Worm (Caenorhabditis elegans) whole organism, L3 larva: ENCODE results near the gene R10E8.3.
"Not testable (repeated sequence)": the region's sequence is repeated elsewhere in the genome, so short reads cannot be mapped to it uniquely, and the experiment has no call there.

Source experiments
- R02D3.7 ChIP-seq: fragments of 150-350 bp; optimal IDR thresholded peaks from 2 replicates; lab custom pipeline; 2014; ENCODE audit warnings: missing biosample characterization, missing genetic modification characterization
- ZK546.5 ChIP-seq: sonication (generic microtip); optimal IDR thresholded peaks from 2 replicates; lab custom pipeline; 2017; ENCODE audit warnings: missing biosample characterization, missing genetic modification characterization
- ceh-16 ChIP-seq: sonication (generic microtip); optimal IDR thresholded peaks from 2 replicates; lab custom pipeline; 2017; ENCODE audit warnings: missing biosample characterization, missing genetic modification characterization
- ceh-28 ChIP-seq: fragments of 150-350 bp; optimal IDR thresholded peaks from 2 replicates; lab custom pipeline; 2014; ENCODE audit warnings: missing biosample characterization, missing genetic modification reagents, missing genetic modification characterization
- ceh-9 ChIP-seq: sonication (generic microtip); optimal IDR thresholded peaks from 2 replicates; lab custom pipeline; 2018; ENCODE audit warnings: missing biosample characterization, missing genetic modification characterization
- egl-27 ChIP-seq: sonication (generic microtip); optimal IDR thresholded peaks from 4 replicates; lab custom pipeline; 2017; ENCODE audit warnings: missing biosample characterization, missing genetic modification reagents, missing genetic modification characterization
- egl-5 ChIP-seq: fragments of 150-350 bp; optimal IDR thresholded peaks from 2 replicates; lab custom pipeline; 2017; ENCODE audit warnings: missing biosample characterization, missing genetic modification reagents, missing genetic modification characterization, inconsistent platforms
- elt-1 ChIP-seq: fragments of 150-350 bp; optimal IDR thresholded peaks from 2 replicates; lab custom pipeline; 2014; ENCODE audit warnings: missing biosample characterization, missing genetic modification characterization
- elt-2 ChIP-seq: sonication (generic microtip); optimal IDR thresholded peaks from 2 replicates; lab custom pipeline; 2016; ENCODE audit warnings: missing genetic modification reagents, mild to moderate bottlenecking, missing genetic modification characterization, missing compliant biosample characterization
- elt-3 ChIP-seq, 3 experiments: fragments of 150-350 bp in 1 of 3; sonication (generic microtip) in 2 of 3; optimal IDR thresholded peaks; 2 replicates in 2 of 3; 4 replicates in 1 of 3; lab custom pipeline; 2014 to 2017; ENCODE audit warnings: missing biosample characterization in 3 of 3, missing genetic modification characterization in 3 of 3
- eor-1 ChIP-seq, 2 experiments: fragments of 150-350 bp; optimal IDR thresholded peaks; 2 replicates each; lab custom pipeline; 2014 to 2018; ENCODE audit warnings: missing biosample characterization in 2 of 2, missing genetic modification characterization in 2 of 2
- fkh-10 ChIP-seq: sonication (generic microtip); optimal IDR thresholded peaks from 2 replicates; lab custom pipeline; 2017; ENCODE audit warnings: missing biosample characterization, missing genetic modification reagents, missing genetic modification characterization
- fos-1 ChIP-seq: fragments of 150-350 bp; optimal IDR thresholded peaks from 2 replicates; lab custom pipeline; 2014; ENCODE audit warnings: missing biosample characterization, missing genetic modification characterization
- hmg-11 ChIP-seq: sonication (generic microtip); optimal IDR thresholded peaks from 2 replicates; lab custom pipeline; 2016; ENCODE audit warnings: missing genetic modification characterization, missing compliant biosample characterization
- jun-1 ChIP-seq: fragments of 150-350 bp; optimal IDR thresholded peaks from 2 replicates; lab custom pipeline; 2014; ENCODE audit warnings: missing biosample characterization, missing genetic modification reagents, missing genetic modification characterization
- lin-15B ChIP-seq: fragments of 150-350 bp; optimal IDR thresholded peaks from 2 replicates; lab custom pipeline; 2014; ENCODE audit warnings: missing biosample characterization, missing genetic modification characterization
- lsy-12 ChIP-seq: sonication (generic microtip); optimal IDR thresholded peaks from 2 replicates; lab custom pipeline; 2016; ENCODE audit warnings: mild to moderate bottlenecking, missing genetic modification characterization, missing compliant biosample characterization
- mdl-1 ChIP-seq: fragments of 150-350 bp; optimal IDR thresholded peaks from 2 replicates; lab custom pipeline; 2014; ENCODE audit warnings: missing biosample characterization, missing genetic modification characterization
- mml-1 ChIP-seq: fragments of 150-350 bp; sonication (generic microtip); optimal IDR thresholded peaks from 3 replicates; lab custom pipeline; 2014; ENCODE audit warnings: missing biosample characterization, missing genetic modification characterization
- nfya-1 ChIP-seq: sonication (generic microtip); optimal IDR thresholded peaks from 2 replicates; lab custom pipeline; 2017; ENCODE audit warnings: missing genetic modification characterization, mild to moderate bottlenecking, missing compliant biosample characterization, antibody characterized with exemption, moderate library complexity; ENCODE audit not compliant: insufficient read depth
- nhr-12 ChIP-seq: fragments of 150-350 bp; optimal IDR thresholded peaks from 2 replicates; lab custom pipeline; 2014; ENCODE audit warnings: missing biosample characterization, missing genetic modification characterization
- nhr-23 ChIP-seq: fragments of 150-350 bp; optimal IDR thresholded peaks from 2 replicates; lab custom pipeline; 2014; ENCODE audit warnings: missing biosample characterization, missing genetic modification reagents, missing genetic modification characterization
- nhr-237 ChIP-seq: fragments of 150-350 bp; optimal IDR thresholded peaks from 2 replicates; lab custom pipeline; 2014; ENCODE audit warnings: missing biosample characterization, missing genetic modification characterization
- nhr-25 ChIP-seq: sonication (generic microtip); optimal IDR thresholded peaks from 2 replicates; lab custom pipeline; 2017; ENCODE audit warnings: missing biosample characterization, missing genetic modification characterization
- nhr-28 ChIP-seq: fragments of 150-350 bp; optimal IDR thresholded peaks from 2 replicates; lab custom pipeline; 2014; ENCODE audit warnings: missing biosample characterization, missing genetic modification characterization
- nhr-43 ChIP-seq: sonication (generic microtip); optimal IDR thresholded peaks from 2 replicates; lab custom pipeline; 2016; ENCODE audit warnings: mild to moderate bottlenecking, missing genetic modification characterization, missing compliant biosample characterization; ENCODE audit not compliant: poor library complexity, severe bottlenecking
- nhr-67 ChIP-seq: fragments of 150-350 bp; optimal IDR thresholded peaks from 2 replicates; lab custom pipeline; 2014; ENCODE audit warnings: missing biosample characterization, missing genetic modification characterization
- nhr-76 ChIP-seq: fragments of 150-350 bp; sonication (generic microtip); optimal IDR thresholded peaks from 5 replicates; lab custom pipeline; 2014; ENCODE audit warnings: missing biosample characterization, missing genetic modification characterization
- pha-4 ChIP-seq: fragments of 150-350 bp; optimal IDR thresholded peaks from 2 replicates; lab custom pipeline; 2014; ENCODE audit warnings: missing biosample characterization, missing genetic modification reagents, missing genetic modification characterization
- sea-2 ChIP-seq: fragments of 150-350 bp; sonication (generic microtip); optimal IDR thresholded peaks from 4 replicates; lab custom pipeline; 2014; ENCODE audit warnings: missing biosample characterization, missing genetic modification reagents, missing genetic modification characterization
- snpc-4 ChIP-seq: fragments of 150-350 bp; optimal IDR thresholded peaks from 2 replicates; lab custom pipeline; 2014; ENCODE audit warnings: missing biosample characterization, missing genetic modification characterization
- tbx-2 ChIP-seq: sonication (generic microtip); optimal IDR thresholded peaks from 2 replicates; lab custom pipeline; 2016; ENCODE audit warnings: mild to moderate bottlenecking, missing genetic modification characterization, missing compliant biosample characterization
- unc-62 ChIP-seq: fragments of 150-350 bp; sonication (generic microtip); optimal IDR thresholded peaks from 4 replicates; lab custom pipeline; 2014; ENCODE audit warnings: missing biosample characterization, missing genetic modification reagents, missing genetic modification characterization
- ztf-4 ChIP-seq: fragments of 150-350 bp; optimal IDR thresholded peaks from 2 replicates; lab custom pipeline; 2014; ENCODE audit warnings: missing biosample characterization, missing genetic modification characterization

R10E8.3 gene

ce11 chrV:18216784-18217183, 19.8 kb downstream of the R10E8.3 start, which contains the start of gene F16H6.9:
F16H6.9 (plus strand) TSS chrV:18217084.
- TF ChIP-seq ceh-16 (tag; lab: Kevin White, UChicago); fkh-10 (GFP tag; lab: Kevin White, UChicago); nhr-76 (tag; lab: Kevin White, UChicago): not testable (repeated sequence)

- TF ChIP-seq fos-1, hmg-11, snpc-4 (tag; lab: Kevin White, UChicago): not testable (repeated sequence)
Observed at ce11 chrV:18216175-18216574, 20.4 kb downstream of the R10E8.3 start, which contains the start of gene F16H6.8. F16H6.8 (minus strand) TSS chrV:18216275.

- TF ChIP-seq ceh-28 (tag; lab: Kevin White, UChicago) (no peak), fos-1 (tag; lab: Kevin White, UChicago) (no peak), egl-27 (no peak), lin-15B (tag; lab: Kevin White, UChicago) (no peak), nhr-43 (tag; lab: Kevin White, UChicago) (no peak), ztf-4 (tag; lab: Kevin White, UChicago) (no peak), snpc-4 (tag; lab: Kevin White, UChicago) (no peak), nhr-76 (tag; lab: Kevin White, UChicago) (no peak), ZK546.5 (no peak), nhr-23 (tag; lab: Kevin White, UChicago) (no peak), hmg-11 (tag; lab: Kevin White, UChicago) (no peak), unc-62 (no peak), nhr-12 (no peak), elt-3 (tag; optimal IDR thresholded peaks at IDR 0.05; lab: Kevin White, UChicago) (no peak), nfya-1 (tag; lab: Kevin White, UChicago) (no peak)
- TF ChIP-seq, all 47 proteins: peak for 0
Observed at ce11 chrV:18212848-18213247, 23.7 kb downstream of the R10E8.3 start.

ce11 chrV:18209071-18209470, 27.5 kb downstream of the R10E8.3 start, which contains the start of gene F16H6.7:
F16H6.7 (minus strand) TSS chrV:18209171.
- no peak for TF ChIP-seq elt-2 (tag; lab: Kevin White, UChicago)
- no peak for TF ChIP-seq pha-4 (tag; lab: Kevin White, UChicago)
- TF ChIP-seq nhr-28, result no peak
- TF ChIP-seq mdl-1 (tag; lab: Kevin White, UChicago), result no peak
- no peak for TF ChIP-seq nhr-76 (tag; lab: Kevin White, UChicago)
- no peak for TF ChIP-seq ceh-9
- TF ChIP-seq sea-2 (GFP tag; lab: Kevin White, UChicago), result no peak

- TF ChIP-seq mdl-1 (tag; lab: Kevin White, UChicago), result no peak
- no peak for TF ChIP-seq nhr-43 (tag; lab: Kevin White, UChicago)
- no peak for TF ChIP-seq lsy-12
- no peak for TF ChIP-seq ZK546.5
- no peak for TF ChIP-seq elt-2 (tag; lab: Kevin White, UChicago)
- no peak for TF ChIP-seq eor-1 (tag; optimal IDR thresholded peaks at IDR 0.05; lab: Kevin White, UChicago)
- no peak for TF ChIP-seq R02D3.7
- no peak for TF ChIP-seq pha-4 (tag; lab: Kevin White, UChicago)
- TF ChIP-seq unc-62, result no peak
- TF ChIP-seq, all 47 proteins: peak for 0
Observed at ce11 chrV:18198421-18198820, 38.1 kb downstream of the R10E8.3 start, which contains the start of gene F16H6.4. F16H6.4 (plus strand) TSS chrV:18198721.

ce11 chrV:18195006-18195405, 41.6 kb downstream of the R10E8.3 start, which contains the start of gene F16H6.3:
F16H6.3 (plus strand) TSS chrV:18195306.
- TF ChIP-seq elt-3 (tag; optimal IDR thresholded peaks at IDR 0.05; lab: Kevin White, UChicago) (no peak), tbx-2 (tag; lab: Kevin White, UChicago) (no peak), elt-1 (tag; lab: Kevin White, UChicago) (no peak), unc-62 (no peak), nhr-237 (tag; lab: Kevin White, UChicago) (no peak), elt-2 (tag; lab: Kevin White, UChicago) (no peak), mdl-1 (tag; lab: Kevin White, UChicago) (no peak), nhr-25 (tag; lab: Kevin White, UChicago) (no peak), fkh-10 (GFP tag; lab: Kevin White, UChicago) (no peak), nhr-43 (tag; lab: Kevin White, UChicago) (no peak), ZK546.5 (no peak), lsy-12 (no peak), nhr-28 (no peak), jun-1 (tag; lab: Kevin White, UChicago) (no peak), egl-5 (tag; lab: Kevin White, UChicago) (no peak), nfya-1 (tag; lab: Kevin White, UChicago) (no peak), mml-1 (tag; lab: Kevin White, UChicago) (no peak), eor-1 (tag; optimal IDR thresholded peaks at IDR 0.05; lab: Kevin White, UChicago) (no peak), nhr-67 (tag; lab: Kevin White, UChicago) (no peak), sea-2 (GFP tag; lab: Kevin White, UChicago) (no peak)
- TF ChIP-seq, all 47 proteins: peak for 0
